Fruit fly (Drosophila melanogaster) whole organism, prepupa: ENCODE measurements around the gene Nak.
A peak's percentile ranks its signal among the peaks of the same experiment; 100 is the strongest.

ENCODE experiments used
- CG10631 ChIP-seq: fragments of 200-800 bp; sonication (Bioruptor generic); optimal IDR thresholded peaks from 2 replicates; lab custom pipeline; 2016; ENCODE audit warnings: missing biosample characterization, missing genetic modification characterization
- CG10669 ChIP-seq: fragments of 200-800 bp; sonication (Bioruptor generic); optimal IDR thresholded peaks from 3 replicates; lab custom pipeline; 2018; ENCODE audit warnings: missing biosample characterization, mild to moderate bottlenecking, missing genetic modification characterization, moderate library complexity
- CG11902 ChIP-seq: fragments of 200-800 bp; sonication (Bioruptor generic); optimal IDR thresholded peaks from 3 replicates; lab custom pipeline; 2016; ENCODE audit warnings: missing biosample characterization, missing genetic modification characterization
- CG1621 ChIP-seq: fragments of 200-800 bp; sonication (Bioruptor generic); optimal IDR thresholded peaks from 3 replicates; lab custom pipeline; 2018; ENCODE audit warnings: missing biosample characterization, mild to moderate bottlenecking, missing genetic modification characterization
- CG31627 ChIP-seq: fragments of 200-800 bp; sonication (Bioruptor generic); optimal IDR thresholded peaks from 3 replicates; lab custom pipeline; 2016; ENCODE audit warnings: missing biosample characterization, missing genetic modification characterization
- CG32006 ChIP-seq: fragments of 200-800 bp; sonication (Bioruptor generic); optimal IDR thresholded peaks from 3 replicates; lab custom pipeline; 2017; ENCODE audit warnings: missing biosample characterization, mild to moderate bottlenecking, missing genetic modification characterization
- CG3919 ChIP-seq: fragments of 200-800 bp; sonication (Bioruptor generic); optimal IDR thresholded peaks from 3 replicates; lab custom pipeline; 2016; ENCODE audit warnings: missing biosample characterization, missing genetic modification characterization
- CG6163 ChIP-seq: fragments of 200-800 bp; sonication (Bioruptor generic); IDR thresholded peaks from 3 replicates; pipeline ENCODE4 v1.3.6; 2022; ENCODE audit warnings: missing biosample characterization, missing genetic modification characterization
- CG6276 ChIP-seq: fragments of 200-800 bp; sonication (Bioruptor generic); optimal IDR thresholded peaks from 2 replicates; lab custom pipeline; 2017; ENCODE audit warnings: missing biosample characterization, mild to moderate bottlenecking, missing genetic modification characterization
- CG6792 ChIP-seq: fragments of 200-800 bp; sonication (Bioruptor generic); optimal IDR thresholded peaks from 3 replicates; lab custom pipeline; 2016; ENCODE audit warnings: missing biosample characterization, missing genetic modification characterization
- CG6808 ChIP-seq: fragments of 200-800 bp; sonication (Bioruptor generic); optimal IDR thresholded peaks from 3 replicates; lab custom pipeline; 2017; ENCODE audit warnings: missing biosample characterization, missing genetic modification characterization, mild to moderate bottlenecking, moderate library complexity, missing genetic modification reagents
- CG6854 ChIP-seq: fragments of 200-800 bp; sonication (Bioruptor generic); optimal IDR thresholded peaks from 2 replicates; lab custom pipeline; 2017; ENCODE audit warnings: missing biosample characterization, mild to moderate bottlenecking, missing genetic modification characterization
- CG8119 ChIP-seq: fragments of 200-800 bp; sonication (Bioruptor generic); IDR thresholded peaks from 3 replicates; pipeline ENCODE4 v1.3.6; 2022; ENCODE audit warnings: missing biosample characterization, missing genetic modification characterization
- CG8319 ChIP-seq: fragments of 200-800 bp; sonication (Bioruptor generic); optimal IDR thresholded peaks from 3 replicates; lab custom pipeline; 2016; ENCODE audit warnings: missing biosample characterization, missing genetic modification characterization
- CG8632 ChIP-seq: fragments of 200-800 bp; sonication (Bioruptor generic); optimal IDR thresholded peaks from 3 replicates; lab custom pipeline; 2016; ENCODE audit warnings: missing biosample characterization, missing genetic modification characterization
- Eip75B ChIP-seq: fragments of 200-800 bp; sonication (Bioruptor generic); optimal IDR thresholded peaks from 3 replicates; lab custom pipeline; 2016; ENCODE audit warnings: missing biosample characterization, missing genetic modification characterization
- Eip78C ChIP-seq: fragments of 200-800 bp; sonication (Bioruptor generic); peaks from one replicate; lab custom pipeline; 2016; ENCODE audit warnings: missing biosample characterization, missing genetic modification characterization
- Eip93F ChIP-seq: fragments of 200-800 bp; sonication (Bioruptor generic); optimal IDR thresholded peaks from 2 replicates; lab custom pipeline; 2016; ENCODE audit warnings: missing biosample characterization, mild to moderate bottlenecking, missing genetic modification characterization
- Ets21C ChIP-seq: fragments of 200-800 bp; sonication (Bioruptor generic); optimal IDR thresholded peaks from 3 replicates; lab custom pipeline; 2016; ENCODE audit warnings: missing biosample characterization, missing genetic modification characterization
- Hr38 ChIP-seq: sonication (Bioruptor generic); optimal IDR thresholded peaks from 2 replicates; lab custom pipeline; 2016; ENCODE audit warnings: missing biosample characterization, missing genetic modification characterization
- Hr4 ChIP-seq: fragments of 200-800 bp; sonication (Bioruptor generic); optimal IDR thresholded peaks from 3 replicates; lab custom pipeline; 2016; ENCODE audit warnings: missing biosample characterization, missing genetic modification characterization
- Lpt ChIP-seq: fragments of 200-800 bp; sonication (Bioruptor generic); optimal IDR thresholded peaks from 3 replicates; lab custom pipeline; 2016; ENCODE audit warnings: missing biosample characterization, missing genetic modification characterization
- Met ChIP-seq: fragments of 200-800 bp; sonication (Bioruptor generic); optimal IDR thresholded peaks from 3 replicates; lab custom pipeline; 2016; ENCODE audit warnings: missing biosample characterization, missing genetic modification characterization
- OdsH ChIP-seq: fragments of 200-800 bp; sonication (Bioruptor generic); optimal IDR thresholded peaks from 3 replicates; lab custom pipeline; 2016; ENCODE audit warnings: missing biosample characterization, missing genetic modification characterization
- Sox102F ChIP-seq: fragments of 200-800 bp; sonication (Bioruptor generic); optimal IDR thresholded peaks from 2 replicates; lab custom pipeline; 2016; ENCODE audit warnings: missing biosample characterization, mild to moderate bottlenecking, missing genetic modification characterization
- Sox15 ChIP-seq: fragments of 200-800 bp; sonication (Bioruptor generic); optimal IDR thresholded peaks from 3 replicates; lab custom pipeline; 2016; ENCODE audit warnings: missing biosample characterization, missing genetic modification characterization
- achi ChIP-seq: fragments of 200-800 bp; sonication (Bioruptor generic); optimal IDR thresholded peaks from 3 replicates; lab custom pipeline; 2016; ENCODE audit warnings: missing biosample characterization, missing genetic modification characterization
- acj6 ChIP-seq: fragments of 200-800 bp; sonication (Bioruptor generic); optimal IDR thresholded peaks from 3 replicates; lab custom pipeline; 2016; ENCODE audit warnings: missing biosample characterization, missing genetic modification characterization
- cyc ChIP-seq: fragments of 200-800 bp; sonication (Bioruptor generic); optimal IDR thresholded peaks from 3 replicates; lab custom pipeline; 2016; ENCODE audit warnings: missing biosample characterization, missing genetic modification characterization
- dsx ChIP-seq: fragments of 200-800 bp; optimal IDR thresholded peaks from 3 replicates; lab custom pipeline; 2019; ENCODE audit warnings: missing biosample characterization, mild to moderate bottlenecking, missing genetic modification characterization, moderate library complexity; ENCODE audit not compliant: poor library complexity, severe bottlenecking
- esn ChIP-seq: fragments of 200-800 bp; sonication (Bioruptor generic); optimal IDR thresholded peaks from 2 replicates; lab custom pipeline; 2016; ENCODE audit warnings: missing biosample characterization, mild to moderate bottlenecking, missing genetic modification characterization, moderate library complexity
- fd85E ChIP-seq: fragments of 200-800 bp; sonication (Bioruptor generic); optimal IDR thresholded peaks from 3 replicates; lab custom pipeline; 2016; ENCODE audit warnings: missing biosample characterization, missing genetic modification characterization
- fkh ChIP-seq: fragments of 200-800 bp; sonication (Bioruptor generic); optimal IDR thresholded peaks from 3 replicates; lab custom pipeline; 2017; ENCODE audit warnings: missing biosample characterization, mild to moderate bottlenecking, missing genetic modification characterization, moderate library complexity
- net ChIP-seq: fragments of 200-800 bp; sonication (Bioruptor generic); optimal IDR thresholded peaks from 3 replicates; lab custom pipeline; 2016; ENCODE audit warnings: missing biosample characterization, missing genetic modification characterization
- pdm3 ChIP-seq: fragments of 200-800 bp; sonication (Bioruptor generic); optimal IDR thresholded peaks from 3 replicates; lab custom pipeline; 2016; ENCODE audit warnings: missing biosample characterization, missing genetic modification characterization
- spab ChIP-seq: fragments of 200-800 bp; sonication (Bioruptor generic); optimal IDR thresholded peaks from 2 replicates; lab custom pipeline; 2017; ENCODE audit warnings: missing biosample characterization, mild to moderate bottlenecking, missing genetic modification characterization, missing genetic modification reagents
- ss ChIP-seq, 2 experiments: fragments of 200-800 bp; sonication (Bioruptor generic); optimal IDR thresholded peaks; 2 replicates in 1 of 2; 3 replicates in 1 of 2; lab custom pipeline; 2017 to 2018; ENCODE audit warnings: mild to moderate bottlenecking in 2 of 2, missing biosample characterization in 2 of 2, missing genetic modification characterization in 2 of 2, moderate library complexity in 1 of 2
- svp ChIP-seq: fragments of 200-800 bp; sonication (Bioruptor generic); peaks from one replicate; lab custom pipeline; 2016; ENCODE audit warnings: missing biosample characterization, missing genetic modification characterization
- topi ChIP-seq: fragments of 200-800 bp; sonication (Bioruptor generic); optimal IDR thresholded peaks from 3 replicates; lab custom pipeline; 2016; ENCODE audit warnings: missing biosample characterization, missing genetic modification characterization
- vri ChIP-seq: fragments of 200-800 bp; sonication (Bioruptor generic); optimal IDR thresholded peaks from 3 replicates; lab custom pipeline; 2016; ENCODE audit warnings: missing biosample characterization, mild to moderate bottlenecking, missing genetic modification characterization

Gene Nak

DNA sequence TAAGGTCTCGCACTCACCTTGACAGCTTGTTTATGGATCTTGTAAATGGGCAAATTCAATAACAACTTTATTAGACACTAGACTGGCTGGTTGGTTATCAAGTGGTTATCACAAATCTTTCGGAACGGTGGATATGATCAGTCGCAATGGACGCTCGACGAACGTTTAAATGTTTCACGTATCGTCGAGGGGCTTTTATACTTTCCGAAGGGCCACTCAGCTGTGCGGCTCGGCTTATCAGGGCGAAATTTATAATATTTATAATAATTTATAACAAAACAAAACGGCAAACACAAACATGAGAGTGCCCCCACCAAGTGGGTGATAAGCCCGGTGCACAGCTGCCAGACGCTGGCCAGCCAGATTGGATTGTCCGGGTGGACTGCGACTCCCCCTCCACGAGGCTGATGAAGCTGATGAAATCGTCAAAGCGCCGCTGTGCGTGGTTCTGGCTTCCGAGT lies 14.3 kb downstream of the Nak start, which contains the start of gene CG10621:
Gene CG10621 (minus strand): TSS at position 177 of the 461 bp plus-strand sequence.
- TF ChIP-seq CG1621 = no peak
- TF ChIP-seq CG8119 (GFP tag; lab: Robert Waterston, UW) = 0 out of 3 replicates have a peak, but pooled peaks have one; percentile 24
- TF ChIP-seq topi (GFP tag; lab: Kevin White, UChicago) = no peak
- no peak for TF ChIP-seq Eip93F (GFP tag; lab: Kevin White, UChicago)
- TF ChIP-seq CG3919 (GFP tag; lab: Kevin White, UChicago) = no peak
- peak; percentile 57 for TF ChIP-seq CG6854 (GFP tag; lab: Kevin White, UChicago)
- TF ChIP-seq Lpt (GFP tag; lab: Kevin White, UChicago) = no peak
- TF ChIP-seq OdsH (GFP tag; lab: Kevin White, UChicago) = no peak
- no peak for TF ChIP-seq acj6 (GFP tag; lab: Kevin White, UChicago)
- no peak for TF ChIP-seq achi (GFP tag; lab: Kevin White, UChicago)
- peak; percentile 79 for TF ChIP-seq vri
- TF ChIP-seq svp (GFP tag; lab: Kevin White, UChicago) = peak; percentile 97
- no peak for TF ChIP-seq CG8632 (GFP tag; lab: Kevin White, UChicago)
- peak in 1 of 2 experiments; percentile 32 for TF ChIP-seq ss (GFP tag; optimal IDR thresholded peaks at IDR 0.05; lab: Kevin White, UChicago)
- no peak for TF ChIP-seq CG10631
- peak; percentile 20 for TF ChIP-seq Sox102F (GFP tag; lab: Kevin White, UChicago)
- TF ChIP-seq Eip75B (GFP tag; lab: Kevin White, UChicago) = no peak
- peak; percentile 33 for TF ChIP-seq net (GFP tag; lab: Kevin White, UChicago)
- TF ChIP-seq Eip78C = no peak
- peak; percentile 35 for TF ChIP-seq fkh
- peak; percentile 4 for TF ChIP-seq CG6808 (GFP tag; lab: Kevin White, UChicago)
- TF ChIP-seq CG6276 (GFP tag; lab: Kevin White, UChicago) = no peak
- TF ChIP-seq fd85E (GFP tag; lab: Kevin White, UChicago) = no peak
- no peak for TF ChIP-seq spab
- TF ChIP-seq CG10669 = no peak
- TF ChIP-seq CG6163 (GFP tag; lab: Robert Waterston, UW) = 0 out of 3 replicates have a peak, but pooled peaks have one; percentile 34
- no peak for TF ChIP-seq Sox15 (GFP tag; lab: Kevin White, UChicago)
- no peak for TF ChIP-seq CG8319
- no peak for TF ChIP-seq CG31627 (GFP tag; lab: Kevin White, UChicago)
- TF ChIP-seq CG32006 (GFP tag; lab: Kevin White, UChicago) = no peak
- TF ChIP-seq Hr4 = no peak
- TF ChIP-seq Ets21C (GFP tag; lab: Kevin White, UChicago) = no peak

DNA sequence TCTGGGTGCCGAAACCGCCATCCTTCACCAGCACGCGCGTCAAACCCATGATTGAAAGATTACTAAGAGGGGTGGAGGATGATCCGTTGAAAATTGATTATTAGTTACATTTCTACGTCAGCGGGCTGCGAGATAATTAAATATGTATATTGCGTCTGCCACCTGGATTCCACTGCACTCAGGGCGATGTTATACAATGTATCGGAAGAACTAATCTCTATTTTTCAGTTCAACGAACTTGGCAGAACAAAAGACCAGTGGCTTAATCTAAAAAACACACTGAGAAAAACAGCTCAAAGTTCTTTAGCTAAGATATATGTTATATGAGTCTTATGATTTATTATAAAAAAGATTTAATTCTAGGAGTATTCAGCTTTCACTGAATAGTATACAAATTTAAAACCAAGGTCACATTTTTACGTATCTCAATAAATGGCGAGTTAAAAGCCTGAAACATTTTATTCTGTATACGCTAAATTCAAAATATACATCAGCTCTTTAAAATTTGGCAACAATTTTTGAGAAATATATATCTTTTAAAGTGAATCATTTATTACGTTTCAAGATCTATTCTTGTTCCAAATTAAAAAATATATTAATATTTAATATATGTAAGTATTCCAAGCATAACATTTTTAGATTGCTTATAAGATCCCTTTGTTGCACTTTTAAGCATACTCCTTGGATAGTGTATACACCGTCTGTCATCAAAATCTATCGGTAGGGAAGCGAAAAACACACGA lies 14.9 kb downstream of the Nak start:
- TF ChIP-seq cyc = no peak
- peak; percentile 11 for TF ChIP-seq acj6 (GFP tag; lab: Kevin White, UChicago)
- peak; percentile 40 for TF ChIP-seq dsx (GFP tag; lab: Kevin White, UChicago)
- no peak for TF ChIP-seq pdm3 (GFP tag; lab: Kevin White, UChicago)
- TF ChIP-seq Sox102F (GFP tag; lab: Kevin White, UChicago) = no peak
- no peak for TF ChIP-seq Hr38 (GFP tag; lab: Kevin White, UChicago)
- peak; percentile 17 for TF ChIP-seq Met (GFP tag; lab: Kevin White, UChicago)
- TF ChIP-seq Eip78C = peak; percentile 14
- TF ChIP-seq CG11902 (GFP tag; lab: Kevin White, UChicago) = no peak
- TF ChIP-seq esn (GFP tag; lab: Kevin White, UChicago) = peak; percentile 35
- peak; percentile 17 for TF ChIP-seq CG32006 (GFP tag; lab: Kevin White, UChicago)
- peak; percentile 80 for TF ChIP-seq vri
- no peak for TF ChIP-seq CG6792 (GFP tag; lab: Kevin White, UChicago)
- TF ChIP-seq, all 60 proteins: peak for 7
